Fruit fly (Drosophila melanogaster): Measurements from ENCODE around the gene GCC88.

GCC88 gene

dm6 chr3R:11230392-11230791, at the start of gene GCC88:
GCC88 (minus strand) TSS chr3R:11230600.
- TF ChIP-seq CTCF (optimal IDR thresholded peaks at IDR 0.05) = no peak
- no peak for TF ChIP-seq CG8478 (optimal IDR thresholded peaks at IDR 0.05)

- TF ChIP-seq CG8478 (optimal IDR thresholded peaks at IDR 0.05) (no peak), CTCF (optimal IDR thresholded peaks at IDR 0.05) (no peak)
Observed at dm6 chr3R:11272667-11273066, 42.3 kb upstream of the GCC88 start.

dm6 chr3R:11270574-11270973, 40.2 kb upstream of the GCC88 start:
- no peak for TF ChIP-seq CG8478 (optimal IDR thresholded peaks at IDR 0.05)
- TF ChIP-seq CTCF (optimal IDR thresholded peaks at IDR 0.05) = no peak

dm6 chr3R:11269013-11269412, 38.6 kb upstream of the GCC88 start:
- no peak for TF ChIP-seq CG8478 (optimal IDR thresholded peaks at IDR 0.05)
- TF ChIP-seq CTCF (optimal IDR thresholded peaks at IDR 0.05) = peak; percentile 89 to 96

- TF ChIP-seq CG8478 (optimal IDR thresholded peaks at IDR 0.05) = no peak
- TF ChIP-seq CTCF (optimal IDR thresholded peaks at IDR 0.05) = no peak
Observed at dm6 chr3R:11263579-11263978, 33.2 kb upstream of the GCC88 start.

dm6 chr3R:11260966-11261530, 30.6 kb upstream of the GCC88 start:
- TF ChIP-seq CG8478 (optimal IDR thresholded peaks at IDR 0.05) (no peak), CTCF (optimal IDR thresholded peaks at IDR 0.05) (no peak)

dm6 chr3R:11257537-11257936, 27.1 kb upstream of the GCC88 start:
- no peak for TF ChIP-seq CTCF (optimal IDR thresholded peaks at IDR 0.05)
- no peak for TF ChIP-seq CG8478 (optimal IDR thresholded peaks at IDR 0.05)

dm6 chr3R:11254382-11254953, 24.1 kb upstream of the GCC88 start:
- TF ChIP-seq CTCF (optimal IDR thresholded peaks at IDR 0.05) (no peak), CG8478 (optimal IDR thresholded peaks at IDR 0.05) (no peak)

- TF ChIP-seq CTCF (optimal IDR thresholded peaks at IDR 0.05) = no peak
- no peak for TF ChIP-seq CG8478 (optimal IDR thresholded peaks at IDR 0.05)
Observed at dm6 chr3R:11253768-11254167, 23.4 kb upstream of the GCC88 start.

- no peak for TF ChIP-seq CG8478 (optimal IDR thresholded peaks at IDR 0.05)
- TF ChIP-seq CTCF (optimal IDR thresholded peaks at IDR 0.05) = no peak
Observed at dm6 chr3R:11246865-11247264, 16.5 kb upstream of the GCC88 start.

dm6 chr3R:11245803-11246202, 15.4 kb upstream of the GCC88 start:
- TF ChIP-seq CTCF (optimal IDR thresholded peaks at IDR 0.05) (no peak), CG8478 (optimal IDR thresholded peaks at IDR 0.05) (no peak)

- peak; percentile 77 to 82 for TF ChIP-seq CTCF (optimal IDR thresholded peaks at IDR 0.05)
- TF ChIP-seq CG8478 (optimal IDR thresholded peaks at IDR 0.05) = no peak
Observed at dm6 chr3R:11243951-11244660, 13.7 kb upstream of the GCC88 start, which contains the start of the genes CG17734 and CG5214. CG17734 (minus strand) TSS chr3R:11243999. CG5214 (plus strand) TSS chr3R:11244302.

dm6 chr3R:11243057-11243740, 12.8 kb upstream of the GCC88 start:
- TF ChIP-seq CG8478 (optimal IDR thresholded peaks at IDR 0.05) (no peak), CTCF (optimal IDR thresholded peaks at IDR 0.05) (no peak)

- TF ChIP-seq CTCF (optimal IDR thresholded peaks at IDR 0.05) (no peak), CG8478 (optimal IDR thresholded peaks at IDR 0.05) (no peak)
Observed at dm6 chr3R:11240891-11241290, 10.5 kb upstream of the GCC88 start, which contains the start of the genes scpr-B and scpr-A. scpr-B (minus strand) TSS chr3R:11240991. scpr-A (plus strand) TSS chr3R:11241183.

dm6 chr3R:11237598-11237997, 7.2 kb upstream of the GCC88 start, which contains the start of gene CG31388:
CG31388 (plus strand) TSS chr3R:11237815.
- TF ChIP-seq CG8478 (optimal IDR thresholded peaks at IDR 0.05) (no peak), CTCF (optimal IDR thresholded peaks at IDR 0.05) (no peak)

Measured in S2 (cell line).